Worm (Caenorhabditis elegans) whole organism, L1 larva: ENCODE data around the gene znf-622.
A peak's percentile ranks its signal among the peaks of the same experiment; 100 is the strongest.

ENCODE experiments used
- C04F5.9 ChIP-seq: sonication (generic microtip); optimal IDR thresholded peaks from 2 replicates; lab custom pipeline; 2016; ENCODE audit warnings: missing genetic modification characterization, missing compliant biosample characterization
- C16A3.4 ChIP-seq: fragments of 150-350 bp; optimal IDR thresholded peaks from 2 replicates; lab custom pipeline; 2014; ENCODE audit warnings: missing biosample characterization, missing genetic modification characterization
- C34B4.2 ChIP-seq: sonication (generic microtip); optimal IDR thresholded peaks from 2 replicates; lab custom pipeline; 2017; ENCODE audit warnings: mild to moderate bottlenecking, missing genetic modification characterization, missing compliant biosample characterization
- aha-1 ChIP-seq: fragments of 150-350 bp; optimal IDR thresholded peaks from 2 replicates; lab custom pipeline; 2014; ENCODE audit warnings: missing biosample characterization, missing genetic modification characterization
- ama-1 ChIP-seq: fragments of 150-350 bp; optimal IDR thresholded peaks from 2 replicates; lab custom pipeline; 2014
- blmp-1 ChIP-seq: fragments of 150-350 bp; optimal IDR thresholded peaks from 2 replicates; lab custom pipeline; 2014; ENCODE audit warnings: missing biosample characterization, missing genetic modification characterization
- ceh-63 ChIP-seq: fragments of 200-800 bp; sonication (Bioruptor generic); optimal IDR thresholded peaks from 2 replicates; lab custom pipeline; 2018; ENCODE audit warnings: mild to moderate bottlenecking, missing genetic modification characterization, missing compliant biosample characterization
- ceh-82 ChIP-seq, 3 experiments: fragments of 150-350 bp in 1 of 3; sonication (generic microtip) in 2 of 3; optimal IDR thresholded peaks; 2 replicates each; lab custom pipeline; 2014 to 2017; ENCODE audit warnings: missing biosample characterization in 3 of 3, missing genetic modification characterization in 3 of 3
- ceh-88 ChIP-seq: fragments of 200-800 bp; sonication (Bioruptor generic); IDR thresholded peaks from 2 replicates; pipeline ENCODE4 v1.3.6; 2022; ENCODE audit warnings: missing genetic modification characterization, missing compliant biosample characterization
- ceh-90 ChIP-seq: sonication (generic microtip); optimal IDR thresholded peaks from 2 replicates; lab custom pipeline; 2016; ENCODE audit warnings: missing genetic modification characterization, missing compliant biosample characterization
- ces-1 ChIP-seq: fragments of 150-350 bp; optimal IDR thresholded peaks from 2 replicates; lab custom pipeline; 2014; ENCODE audit warnings: missing biosample characterization, missing genetic modification reagents, missing genetic modification characterization
- dsc-1 ChIP-seq: sonication (generic microtip); optimal IDR thresholded peaks from 2 replicates; lab custom pipeline; 2016; ENCODE audit warnings: mild to moderate bottlenecking, missing genetic modification characterization, missing compliant biosample characterization
- efl-1 ChIP-seq, 4 experiments: fragments of 150-350 bp; optimal IDR thresholded peaks in 3 of 4; peaks in 1 of 4; 1 replicate in 1 of 4; 2 replicates in 3 of 4; lab custom pipeline; 2014; ENCODE audit warnings: missing biosample characterization in 2 of 4, missing genetic modification characterization in 2 of 4, missing genetic modification reagents in 2 of 4
- efl-3 ChIP-seq: fragments of 200-800 bp; sonication (Bioruptor generic); optimal IDR thresholded peaks from 2 replicates; lab custom pipeline; 2018; ENCODE audit warnings: mild to moderate bottlenecking, missing genetic modification characterization, missing compliant biosample characterization
- egl-13 ChIP-seq: sonication (generic microtip); optimal IDR thresholded peaks from 2 replicates; lab custom pipeline; 2016; ENCODE audit warnings: missing genotype, missing genetic modification reagents, missing genetic modification characterization, missing compliant biosample characterization
- elt-2 ChIP-seq: sonication (generic microtip); optimal IDR thresholded peaks from 2 replicates; lab custom pipeline; 2016; ENCODE audit warnings: missing genetic modification characterization, mild to moderate bottlenecking, inconsistent platforms, missing compliant biosample characterization, missing genetic modification reagents
- elt-3 ChIP-seq, 6 experiments: fragments of 150-350 bp in 1 of 6; sonication (generic microtip); optimal IDR thresholded peaks; 2 replicates each; lab custom pipeline; 2017 to 2018; ENCODE audit warnings: missing biosample characterization in 6 of 6, missing genetic modification characterization in 6 of 6, inconsistent platforms in 1 of 6
- ets-5 ChIP-seq: fragments of 200-800 bp; sonication (Bioruptor generic); IDR thresholded peaks from 2 replicates; pipeline ENCODE4 v1.3.6; 2022; ENCODE audit warnings: missing genetic modification characterization, missing compliant biosample characterization
- fkh-4 ChIP-seq: sonication (generic microtip); optimal IDR thresholded peaks from 2 replicates; lab custom pipeline; 2016; ENCODE audit warnings: missing compliant biosample characterization, missing genetic modification characterization, borderline replicate concordance
- fkh-8 ChIP-seq: sonication (generic microtip); optimal IDR thresholded peaks from 2 replicates; lab custom pipeline; 2016; ENCODE audit warnings: mild to moderate bottlenecking, missing genetic modification characterization, missing compliant biosample characterization
- fos-1 ChIP-seq: fragments of 150-350 bp; optimal IDR thresholded peaks from 2 replicates; lab custom pipeline; 2014; ENCODE audit warnings: missing biosample characterization, missing genetic modification characterization
- grh-1 ChIP-seq: fragments of 200-800 bp; sonication (Bioruptor generic); IDR thresholded peaks from 2 replicates; pipeline ENCODE4 v1.3.6; 2022; ENCODE audit warnings: missing genetic modification reagents, missing genetic modification characterization, missing compliant biosample characterization
- hlh-17 ChIP-seq: fragments of 200-800 bp; sonication (Bioruptor generic); optimal IDR thresholded peaks from 2 replicates; lab custom pipeline; 2018; ENCODE audit warnings: missing genetic modification characterization, mild to moderate bottlenecking, missing compliant biosample characterization, moderate library complexity, borderline replicate concordance
- isw-1 ChIP-seq: fragments of 200-800 bp; sonication (Bioruptor generic); IDR thresholded peaks from 2 replicates; pipeline ENCODE4 v1.3.6; 2022; ENCODE audit warnings: missing genetic modification characterization, missing compliant biosample characterization
- lin-13 ChIP-seq: fragments of 150-350 bp; optimal IDR thresholded peaks from 2 replicates; lab custom pipeline; 2014; ENCODE audit warnings: missing biosample characterization, missing genetic modification reagents, missing genetic modification characterization
- lin-15B ChIP-seq: fragments of 150-350 bp; sonication (generic microtip); optimal IDR thresholded peaks from 3 replicates; lab custom pipeline; 2014; ENCODE audit warnings: missing biosample characterization, missing genetic modification characterization
- lin-35 ChIP-seq, 2 experiments: fragments of 150-350 bp; optimal IDR thresholded peaks; 2 replicates each; lab custom pipeline; 2014; ENCODE audit warnings: missing biosample characterization in 2 of 2, missing genetic modification characterization in 2 of 2, missing genetic modification reagents in 2 of 2
- lin-39 ChIP-seq: fragments of 150-350 bp; optimal IDR thresholded peaks from 2 replicates; lab custom pipeline; 2014; ENCODE audit warnings: missing biosample characterization, missing genetic modification reagents, missing genetic modification characterization
- mab-9 ChIP-seq: fragments of 200-800 bp; sonication (Bioruptor generic); IDR thresholded peaks from 2 replicates; pipeline ENCODE4 v1.3.6; 2022; ENCODE audit warnings: missing genetic modification reagents, missing genetic modification characterization, missing compliant biosample characterization
- mef-2 ChIP-seq: fragments of 150-350 bp; optimal IDR thresholded peaks from 2 replicates; lab custom pipeline; 2014; ENCODE audit warnings: missing biosample characterization, missing genetic modification characterization
- mep-1 ChIP-seq: fragments of 150-350 bp; optimal IDR thresholded peaks from 2 replicates; lab custom pipeline; 2014; ENCODE audit warnings: missing biosample characterization, missing genetic modification characterization
- nhr-12 ChIP-seq: sonication (generic microtip); optimal IDR thresholded peaks from 2 replicates; lab custom pipeline; 2017; ENCODE audit warnings: missing biosample characterization, missing genetic modification characterization
- nhr-19 ChIP-seq: fragments of 200-800 bp; sonication (Bioruptor generic); conservative IDR thresholded peaks from 2 replicates; pipeline ENCODE4 v1.3.6; 2022; ENCODE audit warnings: missing genetic modification characterization, missing compliant biosample characterization
- nhr-20 ChIP-seq: sonication (generic microtip); optimal IDR thresholded peaks from 2 replicates; lab custom pipeline; 2016; ENCODE audit warnings: mild to moderate bottlenecking, missing genetic modification characterization, missing compliant biosample characterization
- nhr-237 ChIP-seq: fragments of 150-350 bp; optimal IDR thresholded peaks from 2 replicates; lab custom pipeline; 2014; ENCODE audit warnings: missing biosample characterization, missing genetic modification characterization
- nhr-28 ChIP-seq: fragments of 150-350 bp; optimal IDR thresholded peaks from 2 replicates; lab custom pipeline; 2014; ENCODE audit warnings: missing biosample characterization, missing genetic modification characterization
- nhr-76 ChIP-seq: sonication (generic microtip); optimal IDR thresholded peaks from 2 replicates; lab custom pipeline; 2017; ENCODE audit warnings: missing biosample characterization, missing genetic modification characterization
- nhr-77 ChIP-seq: fragments of 150-350 bp; optimal IDR thresholded peaks from 2 replicates; lab custom pipeline; 2014; ENCODE audit warnings: missing biosample characterization, missing genetic modification characterization
- nhr-85 ChIP-seq: sonication (generic microtip); peaks from one replicate; lab custom pipeline; 2016; ENCODE audit warnings: missing genetic modification characterization, inconsistent platforms, missing compliant biosample characterization
- nhr-90 ChIP-seq: sonication (generic microtip); optimal IDR thresholded peaks from 2 replicates; lab custom pipeline; 2016; ENCODE audit warnings: mild to moderate bottlenecking, missing genetic modification characterization, missing compliant biosample characterization; ENCODE audit not compliant: poor library complexity
- pag-3 ChIP-seq: sonication (generic microtip); optimal IDR thresholded peaks from 2 replicates; lab custom pipeline; 2017; ENCODE audit warnings: missing genetic modification characterization, mild to moderate bottlenecking, missing compliant biosample characterization, antibody characterized with exemption, borderline replicate concordance; ENCODE audit not compliant: insufficient read depth
- pax-3 ChIP-seq: fragments of 200-800 bp; sonication (Bioruptor generic); optimal IDR thresholded peaks from 2 replicates; lab custom pipeline; 2018; ENCODE audit warnings: mild to moderate bottlenecking, missing genetic modification characterization, moderate library complexity, missing compliant biosample characterization
- pqm-1 ChIP-seq: sonication (generic microtip); optimal IDR thresholded peaks from 3 replicates; lab custom pipeline; 2017; ENCODE audit warnings: missing biosample characterization, missing genetic modification characterization
- skn-1 ChIP-seq: fragments of 150-350 bp; optimal IDR thresholded peaks from 2 replicates; lab custom pipeline; 2014; ENCODE audit warnings: missing biosample characterization, missing genetic modification characterization
- snpc-4 ChIP-seq: fragments of 150-350 bp; optimal IDR thresholded peaks from 2 replicates; lab custom pipeline; 2014; ENCODE audit warnings: missing biosample characterization, missing genetic modification characterization
- sup-37 ChIP-seq: fragments of 200-800 bp; sonication (Bioruptor generic); optimal IDR thresholded peaks from 2 replicates; lab custom pipeline; 2018; ENCODE audit warnings: mild to moderate bottlenecking, missing genetic modification characterization, missing compliant biosample characterization
- tlp-1 ChIP-seq: fragments of 150-350 bp; optimal IDR thresholded peaks from 2 replicates; lab custom pipeline; 2014; ENCODE audit warnings: missing biosample characterization, missing genetic modification characterization
- unc-130 ChIP-seq: fragments of 150-350 bp; optimal IDR thresholded peaks from 2 replicates; lab custom pipeline; 2017; ENCODE audit warnings: missing biosample characterization, missing genetic modification characterization, inconsistent platforms
- unc-62 ChIP-seq: fragments of 150-350 bp; optimal IDR thresholded peaks from 2 replicates; lab custom pipeline; 2014; ENCODE audit warnings: missing biosample characterization, missing genetic modification reagents, missing genetic modification characterization
- unc-86 ChIP-seq: sonication (generic microtip); optimal IDR thresholded peaks from 2 replicates; lab custom pipeline; 2016; ENCODE audit warnings: missing genetic modification characterization, missing compliant biosample characterization
- unc-98 ChIP-seq: fragments of 200-800 bp; sonication (Bioruptor generic); IDR thresholded peaks from 2 replicates; pipeline ENCODE4 v1.3.6; 2022; ENCODE audit warnings: missing genetic modification characterization, missing compliant biosample characterization
- xbp-1 ChIP-seq: sonication (generic microtip); optimal IDR thresholded peaks from 2 replicates; lab custom pipeline; 2016; ENCODE audit warnings: missing genetic modification characterization, missing compliant biosample characterization
- zip-4 ChIP-seq: fragments of 200-800 bp; sonication (Bioruptor generic); optimal IDR thresholded peaks from 2 replicates; lab custom pipeline; 2018; ENCODE audit warnings: mild to moderate bottlenecking, missing genetic modification characterization, moderate library complexity, missing compliant biosample characterization
- ztf-4 ChIP-seq: fragments of 150-350 bp; optimal IDR thresholded peaks from 2 replicates; lab custom pipeline; 2014; ENCODE audit warnings: missing biosample characterization, missing genetic modification characterization

znf-622 gene

DNA sequence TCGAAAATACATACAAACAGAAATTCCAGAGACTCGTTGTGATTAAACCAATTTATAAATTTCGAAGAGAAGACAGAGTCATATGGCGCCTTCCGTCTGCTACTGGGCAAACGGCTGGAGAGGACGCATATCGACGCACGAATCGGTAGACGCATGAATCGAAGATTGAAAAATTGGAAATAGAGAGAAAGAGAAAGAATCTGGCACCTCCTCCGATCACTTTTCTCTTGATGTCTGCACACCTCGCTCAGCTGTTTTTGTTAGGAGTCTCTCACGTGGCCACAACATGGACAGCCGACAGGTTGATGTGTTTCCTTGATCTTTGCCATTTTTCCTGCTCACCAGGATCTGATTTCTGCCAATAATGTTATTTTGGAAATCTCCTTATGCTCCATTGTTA lies 21.3 kb upstream of the znf-622 start (continued):
- TF ChIP-seq hlh-17 (GFP tag; lab: Kevin White, UChicago) (no peak), mef-2 (tag; lab: Kevin White, UChicago) (no peak), ama-1 (lab: Kevin White, UChicago) (no peak), pag-3 (tag; lab: Kevin White, UChicago) (no peak), efl-3 (no peak), ceh-82 (tag; optimal IDR thresholded peaks at IDR 0.05; lab: Kevin White, UChicago) (no peak), nhr-12 (tag; lab: Kevin White, UChicago) (no peak), efl-1 (optimal IDR thresholded peaks at IDR 0.05; lab: Kevin White, UChicago) (peak; percentile 3 to 28), efl-1 (GFP tag; optimal IDR thresholded peaks at IDR 0.05 in 1 of 2; lab: Kevin White, UChicago) (peak in 1 of 2 experiments; percentile 93), nhr-237 (tag; lab: Kevin White, UChicago) (no peak), ets-5 (GFP tag; lab: Robert Waterston, UW) (no peak), fkh-8 (tag; lab: Kevin White, UChicago) (no peak), unc-86 (tag; lab: Kevin White, UChicago) (no peak), nhr-20 (tag; lab: Kevin White, UChicago) (peak; percentile 80), snpc-4 (no peak), tlp-1 (no peak), C34B4.2 (no peak), nhr-90 (no peak), xbp-1 (tag; lab: Kevin White, UChicago) (no peak), unc-130 (tag; lab: Kevin White, UChicago) (peak; percentile 65), mep-1 (tag; lab: Kevin White, UChicago) (no peak), mab-9 (no peak), unc-62 (GFP tag; lab: Kevin White, UChicago) (no peak), lin-39 (tag; lab: Kevin White, UChicago) (peak; percentile 66), nhr-19 (GFP tag; lab: Robert Waterston, UW) (peak; percentile 73), lin-13 (GFP tag; lab: Kevin White, UChicago) (peak; percentile 50), elt-3 (tag; optimal IDR thresholded peaks at IDR 0.05; lab: Kevin White, UChicago) (peak in 1 of 6 experiments; percentile 3), ceh-90 (tag; lab: Kevin White, UChicago) (no peak), elt-2 (tag; lab: Kevin White, UChicago) (no peak), nhr-76 (tag; lab: Kevin White, UChicago) (no peak), unc-98 (GFP tag; lab: Robert Waterston, UW) (no peak), nhr-77 (no peak), lin-15B (tag; lab: Kevin White, UChicago) (no peak), dsc-1 (tag; lab: Kevin White, UChicago) (peak; percentile 57), zip-4 (GFP tag; lab: Kevin White, UChicago) (no peak), grh-1 (GFP tag; lab: Robert Waterston, UW) (peak; percentile 54; the same call in 1 of the 2 replicates), egl-13 (tag; lab: Kevin White, UChicago) (no peak), ces-1 (GFP tag; lab: Kevin White, UChicago) (no peak), C16A3.4 (tag; lab: Kevin White, UChicago) (no peak), sup-37 (GFP tag; lab: Kevin White, UChicago) (no peak), lin-35 (GFP tag; optimal IDR thresholded peaks at IDR 0.05; lab: Kevin White, UChicago) (peak; percentile 28 to 58), C04F5.9 (no peak), nhr-85 (tag; lab: Kevin White, UChicago) (peak; percentile 97), ceh-88 (GFP tag; lab: Robert Waterston, UW) (no peak), isw-1 (no peak), blmp-1 (tag; lab: Kevin White, UChicago) (peak; percentile 61), fos-1 (tag; lab: Kevin White, UChicago) (no peak), ztf-4 (no peak), pax-3 (tag; lab: Kevin White, UChicago) (no peak), nhr-28 (no peak), fkh-4 (tag; lab: Kevin White, UChicago) (no peak), skn-1 (no peak), pqm-1 (tag; lab: Kevin White, UChicago) (no peak), aha-1 (tag; lab: Kevin White, UChicago) (no peak), ceh-63 (GFP tag; lab: Kevin White, UChicago) (no peak)
